Fruit fly (Drosophila melanogaster): Measurements from ENCODE around the gene Pcyt2.

The Pcyt2 gene

DNA sequence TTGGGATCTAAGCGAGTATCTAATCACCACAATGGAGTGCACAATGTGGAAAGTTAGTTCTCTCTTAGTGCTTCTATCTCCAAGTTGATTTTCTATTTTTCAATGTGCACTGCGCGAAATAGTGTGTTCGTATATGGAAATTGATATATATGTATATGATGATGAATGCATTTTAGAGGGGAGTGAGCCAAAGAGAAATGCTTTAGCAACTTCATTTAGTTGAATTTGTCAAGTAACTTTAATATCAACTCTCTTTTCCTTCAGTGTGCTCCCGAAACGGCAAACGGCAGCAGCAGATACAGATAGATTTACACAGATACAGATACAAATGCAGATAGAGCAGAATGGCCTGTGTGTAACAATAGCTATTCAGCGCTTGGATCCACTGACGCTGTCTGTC lies 30.7 kb downstream of the Pcyt2 start:
- TF ChIP-seq Jra (GFP tag; optimal IDR thresholded peaks at IDR 0.05) (no peak), HLH106 (tag; optimal IDR thresholded peaks at IDR 0.05) (no peak), rgr (GFP tag; optimal IDR thresholded peaks at IDR 0.05) (peak; percentile 27), Hnf4 (GFP tag; optimal IDR thresholded peaks at IDR 0.05) (no peak), dl (GFP tag; optimal IDR thresholded peaks at IDR 0.05; ENCODE audit: insufficient read depth in 1 of 2, partially characterized antibody in 2 of 2) (no peak), woc (GFP tag; optimal IDR thresholded peaks at IDR 0.05) (no peak), Sp1 (GFP tag; optimal IDR thresholded peaks at IDR 0.05) (no peak), brk (GFP tag; optimal IDR thresholded peaks at IDR 0.05) (no peak), h (GFP tag; optimal IDR thresholded peaks at IDR 0.05) (peak; percentile 50), tai (GFP tag; optimal IDR thresholded peaks at IDR 0.05) (peak; percentile 4), br (GFP tag; optimal IDR thresholded peaks at IDR 0.05) (peak; percentile 8), usp (GFP tag; optimal IDR thresholded peaks at IDR 0.05) (no peak), ey (GFP tag; optimal IDR thresholded peaks at IDR 0.05) (peak; percentile 23), foxo (GFP tag; optimal IDR thresholded peaks at IDR 0.05) (peak in 1 of 2 experiments; percentile 48), Hr83 (GFP tag; optimal IDR thresholded peaks at IDR 0.05; ENCODE audit: poor library complexity, severe bottlenecking) (no peak), GATAd (GFP tag; optimal IDR thresholded peaks at IDR 0.05) (no peak), OdsH (GFP tag; optimal IDR thresholded peaks at IDR 0.05) (peak; percentile 15), fru (GFP tag; optimal IDR thresholded peaks at IDR 0.05) (peak; percentile 32), dsf (GFP tag; optimal IDR thresholded peaks at IDR 0.05; ENCODE audit: borderline replicate concordance) (no peak)

dm6 chr3L:1584781-1585180 lies 31.5 kb downstream of the Pcyt2 start:
- TF ChIP-seq dmrt93B (GFP tag; optimal IDR thresholded peaks at IDR 0.05): peak; percentile 61
- peak in 1 of 2 experiments; percentile 39 for TF ChIP-seq foxo (GFP tag; optimal IDR thresholded peaks at IDR 0.05)
- TF ChIP-seq tai (GFP tag; optimal IDR thresholded peaks at IDR 0.05): no peak
- TF ChIP-seq Rel (GFP tag; optimal IDR thresholded peaks at IDR 0.05): no peak
- no peak for TF ChIP-seq Rel (tag; optimal IDR thresholded peaks at IDR 0.05)
- TF ChIP-seq Sp1 (GFP tag; optimal IDR thresholded peaks at IDR 0.05): peak; percentile 0
- TF ChIP-seq pan (optimal IDR thresholded peaks at IDR 0.05): no peak
- peak; percentile 71 for TF ChIP-seq CG32264 (GFP tag; optimal IDR thresholded peaks at IDR 0.05)
- no peak for TF ChIP-seq N (GFP tag; optimal IDR thresholded peaks at IDR 0.05)
- no peak for TF ChIP-seq sv (GFP tag; optimal IDR thresholded peaks at IDR 0.05)
- TF ChIP-seq br (GFP tag; optimal IDR thresholded peaks at IDR 0.05): peak; percentile 46
- peak; percentile 72 for TF ChIP-seq HLH106 (tag; optimal IDR thresholded peaks at IDR 0.05)
- no peak for TF ChIP-seq CrebA (GFP tag; optimal IDR thresholded peaks at IDR 0.05; ENCODE audit: borderline replicate concordance)
- no peak for TF ChIP-seq GATAd (GFP tag; optimal IDR thresholded peaks at IDR 0.05)
- TF ChIP-seq h (GFP tag; optimal IDR thresholded peaks at IDR 0.05): peak; percentile 78
- TF ChIP-seq CG9705 (GFP tag; optimal IDR thresholded peaks at IDR 0.05): peak; percentile 30
- peak; percentile 72 for TF ChIP-seq woc (GFP tag; optimal IDR thresholded peaks at IDR 0.05)
- TF ChIP-seq ey (GFP tag; optimal IDR thresholded peaks at IDR 0.05): peak; percentile 38
- no peak for TF ChIP-seq Hr78 (GFP tag; optimal IDR thresholded peaks at IDR 0.05)
- peak; percentile 60 for TF ChIP-seq sage (GFP tag; optimal IDR thresholded peaks at IDR 0.05)

DNA sequence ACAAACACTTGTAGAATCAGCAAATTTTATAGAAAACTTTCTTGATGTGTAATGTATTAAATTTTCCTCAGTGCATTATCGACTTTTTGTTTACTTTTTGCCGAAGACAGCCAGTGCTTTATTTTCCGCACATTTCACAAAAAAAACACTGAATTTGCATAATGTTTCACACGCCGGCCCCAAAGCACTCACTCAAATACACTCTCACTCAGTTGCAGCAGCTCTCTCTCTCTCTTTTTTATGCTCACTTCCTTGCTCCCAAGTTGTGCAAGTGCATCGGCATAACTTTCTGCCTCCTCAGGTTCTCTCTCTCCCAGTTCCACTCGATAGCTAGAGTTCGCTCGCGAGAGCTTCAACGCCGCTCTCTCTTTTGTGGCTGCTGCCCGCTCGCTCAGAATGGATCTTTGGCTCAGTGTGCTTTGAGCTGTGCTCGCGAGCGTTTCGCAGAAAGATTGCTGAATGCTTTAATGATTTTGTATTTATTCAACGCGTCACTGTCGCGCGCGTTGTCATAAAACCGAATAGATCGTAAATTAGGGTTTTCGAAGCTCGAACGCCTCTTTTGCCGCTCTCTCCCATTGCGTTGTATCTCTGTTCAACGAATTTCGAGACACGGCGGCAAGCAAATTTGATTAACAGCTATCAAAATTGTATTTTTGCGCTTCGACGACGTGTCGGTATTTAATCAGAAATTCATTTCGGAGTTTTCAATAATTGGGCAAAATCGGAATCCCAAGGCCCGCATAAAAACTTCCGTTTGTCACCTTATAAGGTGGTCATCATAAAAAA lies 33.2 kb downstream of the Pcyt2 start:
- TF ChIP-seq Rel (GFP tag; optimal IDR thresholded peaks at IDR 0.05): peak; percentile 64
- TF ChIP-seq Rel (tag; optimal IDR thresholded peaks at IDR 0.05): peak; percentile 10
- no peak for TF ChIP-seq usp (GFP tag; optimal IDR thresholded peaks at IDR 0.05)
- TF ChIP-seq brk (GFP tag; optimal IDR thresholded peaks at IDR 0.05): peak; percentile 42
- peak; percentile 96 to 98 for TF ChIP-seq dl (GFP tag; optimal IDR thresholded peaks at IDR 0.05; ENCODE audit: insufficient read depth in 1 of 2, partially characterized antibody in 2 of 2)
- peak; percentile 49 for TF ChIP-seq br (GFP tag; optimal IDR thresholded peaks at IDR 0.05)
- no peak for TF ChIP-seq Mio (GFP tag; optimal IDR thresholded peaks at IDR 0.05)
- TF ChIP-seq lola (GFP tag; optimal IDR thresholded peaks at IDR 0.05): no peak
- TF ChIP-seq Hr78 (GFP tag; optimal IDR thresholded peaks at IDR 0.05): no peak
- TF ChIP-seq psq (GFP tag; optimal IDR thresholded peaks at IDR 0.05): peak; percentile 41
- TF ChIP-seq dmrt93B (GFP tag; optimal IDR thresholded peaks at IDR 0.05): no peak
- peak; percentile 35 for TF ChIP-seq Hnf4 (GFP tag; optimal IDR thresholded peaks at IDR 0.05)
- TF ChIP-seq CG32264 (GFP tag; optimal IDR thresholded peaks at IDR 0.05): peak; percentile 45
- no peak for TF ChIP-seq pan (optimal IDR thresholded peaks at IDR 0.05)
- peak; percentile 90 for TF ChIP-seq h (GFP tag; optimal IDR thresholded peaks at IDR 0.05)
- peak; percentile 99 for TF ChIP-seq Dif (GFP tag; optimal IDR thresholded peaks at IDR 0.05; ENCODE audit: partially characterized antibody)
- no peak for TF ChIP-seq N (GFP tag; optimal IDR thresholded peaks at IDR 0.05)
- TF ChIP-seq Jra (GFP tag; optimal IDR thresholded peaks at IDR 0.05): peak; percentile 76
- peak; percentile 74 for TF ChIP-seq sage (GFP tag; optimal IDR thresholded peaks at IDR 0.05)
- no peak for TF ChIP-seq jim (GFP tag; optimal IDR thresholded peaks at IDR 0.05)
- TF ChIP-seq fru (GFP tag; optimal IDR thresholded peaks at IDR 0.05): peak; percentile 48
- TF ChIP-seq Hr83 (GFP tag; optimal IDR thresholded peaks at IDR 0.05; ENCODE audit: poor library complexity, severe bottlenecking): peak; percentile 82
- TF ChIP-seq foxo (GFP tag; optimal IDR thresholded peaks at IDR 0.05): peak in 1 of 2 experiments; percentile 48
- TF ChIP-seq Vsx2 (GFP tag; optimal IDR thresholded peaks at IDR 0.05; ENCODE audit: partially characterized antibody): peak; percentile 95
- TF ChIP-seq CrebA (GFP tag; optimal IDR thresholded peaks at IDR 0.05; ENCODE audit: borderline replicate concordance): peak; percentile 86
- peak; percentile 37 for TF ChIP-seq Sp1 (GFP tag; optimal IDR thresholded peaks at IDR 0.05)
- peak; percentile 44 for TF ChIP-seq rgr (GFP tag; optimal IDR thresholded peaks at IDR 0.05)

Data from whole organism, wandering third instar larva.